Worm (Caenorhabditis elegans): Measurements from ENCODE around the gene vps-16.
A peak's percentile ranks its signal among the peaks of the same experiment; 100 is the strongest.

The vps-16 gene

ce11 chrIII:6396381-6396780 lies 36.7 kb upstream of the vps-16 start (continued):
- TF ChIP-seq T26A8.4 (GFP tag; IDR thresholded peaks at IDR 0.05), result no peak

DNA sequence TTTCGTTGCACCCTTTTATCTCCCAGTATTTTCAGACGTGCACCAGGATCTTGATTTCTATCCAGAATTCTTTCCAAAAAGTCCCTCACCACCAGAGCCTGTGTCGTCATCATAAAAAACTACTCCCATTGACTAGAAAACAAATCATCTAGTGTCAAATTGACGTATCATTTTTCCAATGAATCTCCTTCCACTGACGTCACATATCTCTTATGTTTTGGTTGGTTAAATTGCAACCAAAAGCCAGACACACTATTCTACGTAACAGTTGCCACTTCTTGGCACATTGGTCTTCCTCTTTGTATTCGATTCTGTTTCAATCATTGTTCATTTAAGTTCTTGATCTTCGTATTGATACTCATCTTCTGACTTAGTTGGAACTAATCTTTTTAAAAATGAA lies 34.9 kb upstream of the vps-16 start:
- TF ChIP-seq nhr-11 (tag; optimal IDR thresholded peaks at IDR 0.05) (peak; percentile 63), lin-29 (GFP tag; IDR thresholded peaks at IDR 0.05) (no peak), aha-1 (tag) (peak; percentile 65), skn-1 (tag; optimal IDR thresholded peaks at IDR 0.05) (no peak), daf-16 (GFP tag; optimal IDR thresholded peaks at IDR 0.05) (peak in 1 of 2 experiments; percentile 72), daf-16 (tag; optimal IDR thresholded peaks at IDR 0.05) (no peak)

DNA sequence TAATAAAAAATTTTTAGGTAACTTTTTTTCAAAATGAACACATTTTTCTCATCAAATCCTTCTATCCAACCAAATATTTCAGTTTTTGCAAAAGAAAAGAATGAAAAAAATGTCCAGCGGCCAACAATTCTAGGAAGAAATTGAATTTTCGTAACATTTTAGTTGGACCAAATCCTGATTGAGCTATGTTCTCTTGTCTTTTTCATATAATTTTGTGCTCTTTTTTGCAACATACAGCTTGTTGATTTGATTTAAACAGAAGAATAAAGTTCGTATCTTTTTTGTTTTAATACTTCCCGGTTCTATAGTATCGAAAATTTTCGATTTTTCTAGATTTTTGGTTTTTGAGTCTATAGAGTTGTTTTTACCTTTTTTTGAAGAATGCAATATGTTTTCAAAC lies 33.6 kb upstream of the vps-16 start:
- TF ChIP-seq fkh-10 (GFP tag; optimal IDR thresholded peaks at IDR 0.05) (peak; percentile 73), nhr-111 (GFP tag; optimal IDR thresholded peaks at IDR 0.05) (no peak)

DNA sequence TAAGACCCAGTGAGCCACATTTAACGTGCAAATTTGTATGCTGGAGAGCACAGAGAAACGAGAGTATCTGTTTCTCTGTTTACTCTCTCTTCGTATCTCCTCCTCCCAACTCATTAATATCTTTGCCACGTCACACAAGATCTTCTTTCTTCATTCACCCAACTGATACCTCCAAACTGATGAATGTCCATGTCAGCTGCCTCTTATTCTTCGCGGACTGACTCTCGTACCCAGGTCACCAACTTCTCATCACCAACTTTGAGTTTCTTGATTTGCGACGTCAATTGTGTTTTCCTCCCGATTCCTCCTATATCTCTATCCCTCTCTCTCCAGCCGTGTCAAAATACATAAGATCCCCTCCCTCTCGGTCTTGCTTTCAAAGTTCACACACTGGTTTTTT lies 30.7 kb upstream of the vps-16 start:
- TF ChIP-seq ceh-44 (GFP tag; IDR thresholded peaks at IDR 0.05) (no peak), nhr-48 (tag; optimal IDR thresholded peaks at IDR 0.05) (no peak), ZK546.5 (tag; optimal IDR thresholded peaks at IDR 0.05) (no peak), hlh-11 (tag; optimal IDR thresholded peaks at IDR 0.05) (peak; percentile 35), unc-62 (GFP tag; optimal IDR thresholded peaks at IDR 0.05 in 1 of 2) (peak in 1 of 2 experiments; percentile 74), unc-62 (tag; optimal IDR thresholded peaks at IDR 0.05) (no peak), daf-16 (GFP tag; optimal IDR thresholded peaks at IDR 0.05) (peak in 1 of 2 experiments; percentile 64), daf-16 (tag; optimal IDR thresholded peaks at IDR 0.05) (no peak)

ce11 chrIII:6402810-6403209 lies 30.2 kb upstream of the vps-16 start:
- TF ChIP-seq snpc-4 (tag; optimal IDR thresholded peaks at IDR 0.05), result no peak
- peak in 1 of 2 experiments; percentile 83 for TF ChIP-seq unc-62 (GFP tag; optimal IDR thresholded peaks at IDR 0.05 in 1 of 2)
- no peak for TF ChIP-seq unc-62 (tag; optimal IDR thresholded peaks at IDR 0.05)
- TF ChIP-seq aha-1 (tag), result peak; percentile 56
- TF ChIP-seq mdt-29 (GFP tag; IDR thresholded peaks at IDR 0.05), result peak; percentile 34; the same call in 1 of the 2 replicates
- no peak for TF ChIP-seq spr-1 (tag; optimal IDR thresholded peaks at IDR 0.05)
- no peak for TF ChIP-seq daf-16 (GFP tag; optimal IDR thresholded peaks at IDR 0.05)
- TF ChIP-seq daf-16 (tag; optimal IDR thresholded peaks at IDR 0.05), result no peak
- TF ChIP-seq ceh-62 (tag; optimal IDR thresholded peaks at IDR 0.05), result no peak
- peak; percentile 67 for TF ChIP-seq dmd-6 (GFP tag; IDR thresholded peaks at IDR 0.05)
- TF ChIP-seq ctbp-1 (GFP tag; IDR thresholded peaks at IDR 0.05), result no peak
- no peak for TF ChIP-seq mep-1 (tag; optimal IDR thresholded peaks at IDR 0.05)

ce11 chrIII:6405121-6405520 lies 27.9 kb upstream of the vps-16 start:
- TF ChIP-seq ctbp-1 (GFP tag; IDR thresholded peaks at IDR 0.05) (0 out of 2 replicates have a peak, but pooled peaks have one; percentile 27), ceh-20 (GFP tag; IDR thresholded peaks at IDR 0.05) (peak; percentile 29; the same call in 1 of the 2 replicates), mes-2 (tag; optimal IDR thresholded peaks at IDR 0.05; ENCODE audit: poor library complexity, severe bottlenecking) (no peak), hlh-11 (tag; optimal IDR thresholded peaks at IDR 0.05) (peak; percentile 44), daf-16 (GFP tag; optimal IDR thresholded peaks at IDR 0.05) (peak in 1 of 2 experiments; percentile 41), daf-16 (tag; optimal IDR thresholded peaks at IDR 0.05) (no peak), nhr-11 (tag; optimal IDR thresholded peaks at IDR 0.05) (peak; percentile 52), Y105C5A.15 (GFP tag; IDR thresholded peaks at IDR 0.05) (no peak)

DNA sequence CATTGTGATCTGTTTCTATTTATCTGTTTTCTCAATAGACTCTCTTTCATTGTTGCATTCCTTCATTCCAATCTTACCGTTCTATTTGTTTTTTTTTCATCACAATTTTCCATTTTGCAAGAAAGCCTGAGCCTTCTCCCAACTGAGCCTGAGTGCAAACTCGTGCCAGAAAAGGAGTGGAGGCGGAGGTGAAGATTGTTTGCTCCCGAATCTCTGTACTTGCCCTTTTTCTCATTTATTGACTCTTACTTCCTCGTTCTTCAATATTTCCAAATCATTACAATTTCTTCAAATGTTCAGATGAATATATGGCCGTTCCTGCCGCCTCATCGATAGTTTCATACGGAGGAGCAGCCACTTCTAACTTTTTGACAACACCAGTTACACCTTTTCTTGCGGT lies 26.2 kb upstream of the vps-16 start, which contains the start of gene let-756:
TSS of gene let-756 (plus strand) at position 301 of the 400 bp plus-strand sequence.
- TF ChIP-seq arid-1 (GFP tag; conservative IDR thresholded peaks at IDR 0.05), result no peak
- TF ChIP-seq ZK546.5 (tag; optimal IDR thresholded peaks at IDR 0.05), result no peak
- no peak for TF ChIP-seq daf-19 (GFP tag; conservative IDR thresholded peaks at IDR 0.05)
- TF ChIP-seq nhr-11 (tag; optimal IDR thresholded peaks at IDR 0.05), result no peak
- no peak for TF ChIP-seq hlh-30 (tag; optimal IDR thresholded peaks at IDR 0.05; ENCODE audit: insufficient read depth)
- no peak for TF ChIP-seq dmd-6 (GFP tag; IDR thresholded peaks at IDR 0.05)
- TF ChIP-seq ceh-82 (tag; optimal IDR thresholded peaks at IDR 0.05), result no peak
- no peak for TF ChIP-seq zag-1 (tag; optimal IDR thresholded peaks at IDR 0.05)
- TF ChIP-seq mep-1 (tag; optimal IDR thresholded peaks at IDR 0.05), result no peak
- no peak for TF ChIP-seq daf-16 (GFP tag; optimal IDR thresholded peaks at IDR 0.05)
- TF ChIP-seq daf-16 (tag; optimal IDR thresholded peaks at IDR 0.05), result no peak
- TF ChIP-seq hmg-1.1 (GFP tag; IDR thresholded peaks at IDR 0.05), result no peak
- no peak for TF ChIP-seq lin-1 (GFP tag; IDR thresholded peaks at IDR 0.05)
- no peak for TF ChIP-seq ZK337.2 (GFP tag; IDR thresholded peaks at IDR 0.05)
- no peak for TF ChIP-seq nhr-42 (GFP tag; IDR thresholded peaks at IDR 0.05)
- TF ChIP-seq skn-1 (tag; optimal IDR thresholded peaks at IDR 0.05), result no peak
- TF ChIP-seq ama-1 (optimal IDR thresholded peaks at IDR 0.05), result no peak
- no peak for TF ChIP-seq zip-11 (GFP tag; IDR thresholded peaks at IDR 0.05)
